Worm (Caenorhabditis elegans) whole organism, L1 larva: ENCODE data around the gene rabr-3.

ENCODE experiments used
- C34B4.2 ChIP-seq: sonication (generic microtip); optimal IDR thresholded peaks from 2 replicates; lab custom pipeline; 2017; ENCODE audit warnings: mild to moderate bottlenecking, missing genetic modification characterization, missing compliant biosample characterization
- Y116A8C.19 ChIP-seq: sonication (generic microtip); optimal IDR thresholded peaks from 2 replicates; lab custom pipeline; 2016; ENCODE audit warnings: missing compliant biosample characterization, missing genetic modification characterization, borderline replicate concordance
- aha-1 ChIP-seq: fragments of 150-350 bp; optimal IDR thresholded peaks from 2 replicates; lab custom pipeline; 2014; ENCODE audit warnings: missing biosample characterization, missing genetic modification characterization
- aly-2 ChIP-seq: fragments of 150-350 bp; optimal IDR thresholded peaks from 2 replicates; lab custom pipeline; 2014; ENCODE audit warnings: missing biosample characterization, missing genetic modification characterization
- ama-1 ChIP-seq: fragments of 150-350 bp; optimal IDR thresholded peaks from 2 replicates; lab custom pipeline; 2014
- blmp-1 ChIP-seq: fragments of 150-350 bp; optimal IDR thresholded peaks from 2 replicates; lab custom pipeline; 2014; ENCODE audit warnings: missing biosample characterization, missing genetic modification characterization
- ceh-63 ChIP-seq: fragments of 200-800 bp; sonication (Bioruptor generic); optimal IDR thresholded peaks from 2 replicates; lab custom pipeline; 2018; ENCODE audit warnings: mild to moderate bottlenecking, missing genetic modification characterization, missing compliant biosample characterization
- ceh-8 ChIP-seq: fragments of 200-800 bp; sonication (Bioruptor generic); optimal IDR thresholded peaks from 2 replicates; lab custom pipeline; 2018; ENCODE audit warnings: mild to moderate bottlenecking, missing genetic modification characterization, moderate library complexity, missing compliant biosample characterization
- ceh-82 ChIP-seq, 3 experiments: fragments of 150-350 bp in 1 of 3; sonication (generic microtip) in 2 of 3; optimal IDR thresholded peaks; 2 replicates each; lab custom pipeline; 2014 to 2017; ENCODE audit warnings: missing biosample characterization in 3 of 3, missing genetic modification characterization in 3 of 3
- ceh-88 ChIP-seq: fragments of 200-800 bp; sonication (Bioruptor generic); IDR thresholded peaks from 2 replicates; pipeline ENCODE4 v1.3.6; 2022; ENCODE audit warnings: missing genetic modification characterization, missing compliant biosample characterization
- ceh-90 ChIP-seq: sonication (generic microtip); optimal IDR thresholded peaks from 2 replicates; lab custom pipeline; 2016; ENCODE audit warnings: missing genetic modification characterization, missing compliant biosample characterization
- dpl-1 ChIP-seq, 3 experiments: fragments of 150-350 bp in 2 of 3; sonication (generic microtip) in 1 of 3; optimal IDR thresholded peaks; 2 replicates each; lab custom pipeline; 2014 to 2017; ENCODE audit warnings: missing biosample characterization in 3 of 3, missing genetic modification characterization in 3 of 3, missing genetic modification reagents in 3 of 3
- egl-13 ChIP-seq: sonication (generic microtip); optimal IDR thresholded peaks from 2 replicates; lab custom pipeline; 2016; ENCODE audit warnings: missing genotype, missing genetic modification reagents, missing genetic modification characterization, missing compliant biosample characterization
- elt-2 ChIP-seq: sonication (generic microtip); optimal IDR thresholded peaks from 2 replicates; lab custom pipeline; 2016; ENCODE audit warnings: missing genetic modification characterization, mild to moderate bottlenecking, inconsistent platforms, missing compliant biosample characterization, missing genetic modification reagents
- elt-3 ChIP-seq, 6 experiments: fragments of 150-350 bp in 1 of 6; sonication (generic microtip); optimal IDR thresholded peaks; 2 replicates each; lab custom pipeline; 2017 to 2018; ENCODE audit warnings: missing biosample characterization in 6 of 6, missing genetic modification characterization in 6 of 6, inconsistent platforms in 1 of 6
- fkh-10 ChIP-seq: sonication (generic microtip); optimal IDR thresholded peaks from 2 replicates; lab custom pipeline; 2017; ENCODE audit warnings: missing biosample characterization, missing genetic modification reagents, missing genetic modification characterization
- hlh-17 ChIP-seq: fragments of 200-800 bp; sonication (Bioruptor generic); optimal IDR thresholded peaks from 2 replicates; lab custom pipeline; 2018; ENCODE audit warnings: missing genetic modification characterization, mild to moderate bottlenecking, missing compliant biosample characterization, moderate library complexity, borderline replicate concordance
- hlh-4 ChIP-seq: sonication (generic microtip); optimal IDR thresholded peaks from 2 replicates; lab custom pipeline; 2016; ENCODE audit warnings: mild to moderate bottlenecking, missing genetic modification characterization, missing compliant biosample characterization
- hpl-2 ChIP-seq: fragments of 150-350 bp; optimal IDR thresholded peaks from 2 replicates; lab custom pipeline; 2014; ENCODE audit warnings: missing biosample characterization, missing genetic modification reagents, missing genetic modification characterization
- irx-1 ChIP-seq: sonication (generic microtip); optimal IDR thresholded peaks from 2 replicates; lab custom pipeline; 2016; ENCODE audit warnings: missing genetic modification characterization, missing compliant biosample characterization
- isw-1 ChIP-seq: fragments of 200-800 bp; sonication (Bioruptor generic); IDR thresholded peaks from 2 replicates; pipeline ENCODE4 v1.3.6; 2022; ENCODE audit warnings: missing genetic modification characterization, missing compliant biosample characterization
- lin-14 ChIP-seq: fragments of 200-800 bp; sonication (Bioruptor generic); optimal IDR thresholded peaks from 2 replicates; lab custom pipeline; 2018; ENCODE audit warnings: mild to moderate bottlenecking, missing genetic modification characterization, moderate library complexity, missing compliant biosample characterization
- mdl-1 ChIP-seq, 2 experiments: fragments of 150-350 bp; optimal IDR thresholded peaks; 2 replicates each; lab custom pipeline; 2014 to 2017; ENCODE audit warnings: missing biosample characterization in 2 of 2, missing genetic modification characterization in 2 of 2, inconsistent platforms in 1 of 2
- mef-2 ChIP-seq: fragments of 150-350 bp; optimal IDR thresholded peaks from 2 replicates; lab custom pipeline; 2014; ENCODE audit warnings: missing biosample characterization, missing genetic modification characterization
- mep-1 ChIP-seq: fragments of 150-350 bp; optimal IDR thresholded peaks from 2 replicates; lab custom pipeline; 2014; ENCODE audit warnings: missing biosample characterization, missing genetic modification characterization
- nhr-11 ChIP-seq: fragments of 150-350 bp; optimal IDR thresholded peaks from 2 replicates; lab custom pipeline; 2014; ENCODE audit warnings: missing biosample characterization, missing genetic modification characterization
- nhr-19 ChIP-seq: fragments of 200-800 bp; sonication (Bioruptor generic); conservative IDR thresholded peaks from 2 replicates; pipeline ENCODE4 v1.3.6; 2022; ENCODE audit warnings: missing genetic modification characterization, missing compliant biosample characterization
- nhr-20 ChIP-seq: sonication (generic microtip); optimal IDR thresholded peaks from 2 replicates; lab custom pipeline; 2016; ENCODE audit warnings: mild to moderate bottlenecking, missing genetic modification characterization, missing compliant biosample characterization
- nhr-28 ChIP-seq: fragments of 150-350 bp; optimal IDR thresholded peaks from 2 replicates; lab custom pipeline; 2014; ENCODE audit warnings: missing biosample characterization, missing genetic modification characterization
- nhr-71 ChIP-seq: sonication (generic microtip); optimal IDR thresholded peaks from 2 replicates; lab custom pipeline; 2016; ENCODE audit warnings: mild to moderate bottlenecking, missing genetic modification characterization, moderate library complexity, missing compliant biosample characterization
- nhr-85 ChIP-seq: sonication (generic microtip); peaks from one replicate; lab custom pipeline; 2016; ENCODE audit warnings: missing genetic modification characterization, inconsistent platforms, missing compliant biosample characterization
- pax-3 ChIP-seq: fragments of 200-800 bp; sonication (Bioruptor generic); optimal IDR thresholded peaks from 2 replicates; lab custom pipeline; 2018; ENCODE audit warnings: mild to moderate bottlenecking, missing genetic modification characterization, moderate library complexity, missing compliant biosample characterization
- snpc-4 ChIP-seq: fragments of 150-350 bp; optimal IDR thresholded peaks from 2 replicates; lab custom pipeline; 2014; ENCODE audit warnings: missing biosample characterization, missing genetic modification characterization
- snu-23 ChIP-seq: sonication (generic microtip); optimal IDR thresholded peaks from 2 replicates; lab custom pipeline; 2016; ENCODE audit warnings: missing genetic modification characterization, missing compliant biosample characterization
- sptf-1 ChIP-seq: fragments of 150-350 bp; optimal IDR thresholded peaks from 2 replicates; lab custom pipeline; 2014; ENCODE audit warnings: missing biosample characterization, missing genetic modification characterization
- sup-37 ChIP-seq: fragments of 200-800 bp; sonication (Bioruptor generic); optimal IDR thresholded peaks from 2 replicates; lab custom pipeline; 2018; ENCODE audit warnings: mild to moderate bottlenecking, missing genetic modification characterization, missing compliant biosample characterization
- swsn-7 ChIP-seq: sonication (generic microtip); optimal IDR thresholded peaks from 2 replicates; lab custom pipeline; 2016; ENCODE audit warnings: missing genetic modification characterization, missing compliant biosample characterization
- tbx-2 ChIP-seq: sonication (generic microtip); optimal IDR thresholded peaks from 2 replicates; lab custom pipeline; 2016; ENCODE audit warnings: missing genetic modification characterization, missing compliant biosample characterization
- tlp-1 ChIP-seq: fragments of 150-350 bp; optimal IDR thresholded peaks from 2 replicates; lab custom pipeline; 2014; ENCODE audit warnings: missing biosample characterization, missing genetic modification characterization
- unc-30 ChIP-seq: sonication (generic microtip); optimal IDR thresholded peaks from 2 replicates; lab custom pipeline; 2017; ENCODE audit warnings: missing biosample characterization, missing genetic modification characterization
- unc-62 ChIP-seq: fragments of 150-350 bp; optimal IDR thresholded peaks from 2 replicates; lab custom pipeline; 2014; ENCODE audit warnings: missing biosample characterization, missing genetic modification reagents, missing genetic modification characterization
- unc-86 ChIP-seq: sonication (generic microtip); optimal IDR thresholded peaks from 2 replicates; lab custom pipeline; 2016; ENCODE audit warnings: missing genetic modification characterization, missing compliant biosample characterization
- vab-15 ChIP-seq: sonication (generic microtip); optimal IDR thresholded peaks from 2 replicates; lab custom pipeline; 2017; ENCODE audit warnings: missing genotype, mild to moderate bottlenecking, missing genetic modification characterization, missing compliant biosample characterization
- xbp-1 ChIP-seq: sonication (generic microtip); optimal IDR thresholded peaks from 2 replicates; lab custom pipeline; 2016; ENCODE audit warnings: missing genetic modification characterization, missing compliant biosample characterization
- ztf-11 ChIP-seq, 2 experiments: sonication (generic microtip); optimal IDR thresholded peaks; 2 replicates each; lab custom pipeline; 2016 to 2017; ENCODE audit warnings: missing genetic modification characterization in 2 of 2, missing biosample characterization in 1 of 2, missing compliant biosample characterization in 1 of 2

rabr-3 gene

DNA sequence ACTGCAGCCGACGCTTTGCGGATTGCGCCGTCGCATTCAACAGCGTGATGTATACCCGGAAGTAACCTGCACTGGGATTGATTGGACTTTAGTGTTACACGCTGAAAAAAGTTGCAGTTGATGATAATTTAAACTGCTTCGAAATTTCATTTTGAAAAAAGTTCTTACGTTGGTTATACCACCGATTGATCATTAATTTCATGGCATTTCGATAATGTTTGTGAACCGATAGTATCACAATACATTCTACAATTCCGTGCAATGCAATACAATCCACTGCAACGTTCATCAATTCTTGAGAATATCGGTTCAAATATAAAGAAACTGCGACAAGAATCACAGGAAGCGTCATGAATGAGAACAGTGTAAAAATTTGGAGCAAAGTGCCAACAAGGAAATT, 39.7 kb downstream of the rabr-3 start, which contains the start of gene F21H7.3:
TSS of gene F21H7.3 (minus strand) at position 101 of the 400 bp plus-strand sequence.
- no peak for TF ChIP-seq nhr-19
- TF ChIP-seq unc-62 (GFP tag; lab: Kevin White, UChicago), result no peak
- TF ChIP-seq sup-37 (GFP tag; lab: Kevin White, UChicago), result no peak
- TF ChIP-seq tbx-2 (tag; lab: Kevin White, UChicago), result no peak
- no peak for TF ChIP-seq unc-86 (tag; lab: Kevin White, UChicago)
- TF ChIP-seq snpc-4 (tag; lab: Kevin White, UChicago), result no peak
- TF ChIP-seq nhr-85 (tag; lab: Kevin White, UChicago), result no peak
- no peak for TF ChIP-seq isw-1
- TF ChIP-seq ama-1 (lab: Kevin White, UChicago), result no peak
- TF ChIP-seq ceh-63, result no peak
- no peak for TF ChIP-seq nhr-28 (tag; lab: Kevin White, UChicago)
- no peak for TF ChIP-seq hpl-2 (GFP tag; lab: Kevin White, UChicago)
- TF ChIP-seq hlh-17 (GFP tag; lab: Kevin White, UChicago), result no peak
- TF ChIP-seq C34B4.2 (tag; lab: Kevin White, UChicago), result no peak
- TF ChIP-seq ceh-90, result no peak
- TF ChIP-seq elt-2 (tag; lab: Kevin White, UChicago), result no peak
- TF ChIP-seq nhr-11 (tag; lab: Kevin White, UChicago), result no peak
- TF ChIP-seq ceh-82 (tag; optimal IDR thresholded peaks at IDR 0.05; lab: Kevin White, UChicago), result no peak
- no peak for TF ChIP-seq blmp-1

DNA sequence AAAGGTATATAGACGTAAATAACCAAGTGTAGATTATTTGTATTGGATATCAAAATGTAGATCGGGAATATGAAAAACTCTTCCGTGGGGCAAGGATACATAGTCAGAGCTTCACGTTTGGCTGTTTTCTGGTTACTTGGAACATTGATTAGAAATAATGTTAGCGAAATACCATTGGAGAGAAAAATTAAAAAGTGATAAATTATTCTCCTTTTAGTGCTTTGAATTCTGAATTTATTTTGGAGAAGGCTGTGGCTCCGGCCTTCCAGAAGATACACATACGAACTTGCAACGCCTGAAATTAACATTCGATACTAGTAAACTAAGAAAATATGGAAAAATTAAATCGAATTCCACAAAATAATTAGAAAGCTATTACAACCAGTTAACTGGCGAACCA, 40.2 kb downstream of the rabr-3 start, which contains the start of gene srh-98:
TSS of gene srh-98 (minus strand) at position 101 of the 400 bp plus-strand sequence.
- TF ChIP-seq ceh-88 (GFP tag; lab: Robert Waterston, UW), result no peak

DNA sequence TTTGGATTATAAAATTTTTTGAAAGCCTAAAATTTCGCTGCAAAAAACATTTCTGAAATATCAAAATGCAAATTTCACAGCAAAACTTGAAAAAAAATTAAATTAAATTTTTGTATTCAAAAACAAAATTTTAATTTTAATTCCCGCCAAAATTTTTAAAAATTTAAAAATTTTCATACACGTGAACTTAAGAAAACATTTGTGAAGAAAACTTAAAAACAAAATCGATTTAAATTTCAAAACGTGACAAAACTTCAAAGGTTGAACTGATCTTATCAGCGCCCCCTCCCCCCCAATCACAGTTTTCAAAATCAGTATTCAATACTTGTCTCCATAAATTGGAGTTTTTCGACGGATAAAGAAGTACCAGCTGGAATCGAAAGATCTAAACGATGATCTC, 41.7 kb downstream of the rabr-3 start, which contains the start of gene F21H7.5:
TSS of gene F21H7.5 (plus strand) at position 301 of the 400 bp plus-strand sequence.
- TF ChIP-seq elt-3 (tag; optimal IDR thresholded peaks at IDR 0.05; lab: Kevin White, UChicago), result no peak
- no peak for TF ChIP-seq vab-15 (tag; lab: Kevin White, UChicago)
- no peak for TF ChIP-seq snu-23 (GFP tag; lab: Kevin White, UChicago)
- no peak for TF ChIP-seq sptf-1
- TF ChIP-seq swsn-7 (tag; lab: Kevin White, UChicago), result no peak
- no peak for TF ChIP-seq xbp-1
- TF ChIP-seq mep-1, result no peak
- TF ChIP-seq mdl-1 (tag; optimal IDR thresholded peaks at IDR 0.05; lab: Kevin White, UChicago), result no peak
- TF ChIP-seq ama-1 (lab: Kevin White, UChicago), result no peak
- no peak for TF ChIP-seq nhr-20 (tag; lab: Kevin White, UChicago)
- TF ChIP-seq unc-86 (tag; lab: Kevin White, UChicago), result no peak
- TF ChIP-seq egl-13 (tag; lab: Kevin White, UChicago), result no peak
- no peak for TF ChIP-seq tlp-1 (tag; lab: Kevin White, UChicago)
- no peak for TF ChIP-seq ceh-88 (GFP tag; lab: Robert Waterston, UW)
- TF ChIP-seq aly-2 (tag; lab: Kevin White, UChicago), result no peak

DNA sequence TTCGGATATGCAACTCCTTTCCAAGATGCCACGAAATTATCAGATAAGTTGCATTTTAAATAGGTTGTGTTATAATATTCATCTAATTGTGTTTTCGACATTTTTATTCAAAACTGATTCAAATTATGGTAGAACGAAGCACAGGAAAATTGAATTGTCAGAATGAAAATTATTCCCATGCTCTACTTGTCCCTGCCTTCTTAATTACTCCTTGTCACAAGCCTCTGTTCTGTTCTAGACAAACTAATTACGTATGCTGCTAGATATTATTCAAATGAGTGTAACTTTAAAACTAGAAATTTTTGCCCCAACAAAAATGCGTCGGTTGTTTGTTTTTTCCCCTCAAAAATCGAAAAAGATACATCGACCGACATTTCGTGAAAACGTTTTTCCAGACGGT, 48.6 kb downstream of the rabr-3 start, which contains the start of gene srh-104:
TSS of gene srh-104 (minus strand) at position 101 of the 400 bp plus-strand sequence.
- no peak for TF ChIP-seq lin-14 (GFP tag; lab: Kevin White, UChicago)
- TF ChIP-seq nhr-71 (tag; lab: Kevin White, UChicago), result no peak
- TF ChIP-seq sptf-1, result no peak
- no peak for TF ChIP-seq dpl-1 (GFP tag; optimal IDR thresholded peaks at IDR 0.05; lab: Kevin White, UChicago)
- no peak for TF ChIP-seq irx-1 (tag; lab: Kevin White, UChicago)
- TF ChIP-seq aha-1 (tag; lab: Kevin White, UChicago), result no peak
- no peak for TF ChIP-seq fkh-10 (GFP tag; lab: Kevin White, UChicago)
- no peak for TF ChIP-seq nhr-19
- no peak for TF ChIP-seq unc-30 (tag; lab: Kevin White, UChicago)
- no peak for TF ChIP-seq ceh-8
- TF ChIP-seq pax-3 (tag; lab: Kevin White, UChicago), result no peak
- no peak for TF ChIP-seq snpc-4 (tag; lab: Kevin White, UChicago)
- no peak for TF ChIP-seq blmp-1
- TF ChIP-seq Y116A8C.19, result no peak
- TF ChIP-seq ceh-88 (GFP tag; lab: Robert Waterston, UW), result no peak
- TF ChIP-seq vab-15 (tag; lab: Kevin White, UChicago), result no peak
- TF ChIP-seq mef-2, result no peak
- no peak for TF ChIP-seq ztf-11 (tag; optimal IDR thresholded peaks at IDR 0.05; lab: Kevin White, UChicago)
- TF ChIP-seq hlh-4, result no peak
